Fruit fly (Drosophila melanogaster): ENCODE data around the gene janA.

DNA sequence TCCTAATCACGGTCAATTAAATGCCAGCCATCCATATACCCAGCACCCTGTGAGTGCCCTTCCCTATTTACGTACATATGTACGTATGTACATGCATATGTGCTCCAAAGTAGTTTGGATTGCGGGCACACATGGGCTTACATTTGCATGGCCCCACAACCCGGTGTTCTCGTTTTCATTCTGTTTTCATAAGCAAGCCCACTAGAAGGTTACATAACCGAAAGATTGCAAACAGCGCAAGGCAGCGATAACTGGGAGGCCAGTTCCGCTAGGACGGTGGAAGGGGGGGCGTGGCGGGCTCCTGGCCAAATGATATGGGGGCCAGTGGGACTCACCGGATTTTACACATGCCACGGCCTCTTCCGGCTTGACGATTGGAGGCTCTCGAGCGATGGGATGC is 24.9 kb downstream of the janA start:
- TF ChIP-seq CG9948 (tag; optimal IDR thresholded peaks at IDR 0.05) (no peak), CG14655 (GFP tag; optimal IDR thresholded peaks at IDR 0.05) (no peak), Snoo (tag; optimal IDR thresholded peaks at IDR 0.05) (no peak), CG15710 (tag; optimal IDR thresholded peaks at IDR 0.05) (no peak), D1 (tag; optimal IDR thresholded peaks at IDR 0.05) (no peak), CG12605 (GFP tag; IDR thresholded peaks at IDR 0.05) (no peak), CG34367 (tag; optimal IDR thresholded peaks at IDR 0.05) (no peak)
